Fruit fly (Drosophila melanogaster) whole organism, embryonic: ENCODE results near the gene CG32271.

Experiments used
- Atf6 ChIP-seq: fragments of 200-800 bp; sonication (Bioruptor generic); IDR thresholded peaks from 2 replicates; pipeline ENCODE4 v1.3.6; 2022; ENCODE audit warnings: missing biosample characterization, missing genetic modification characterization
- B-H2 ChIP-seq: fragments of 200-800 bp; sonication (Bioruptor generic); optimal IDR thresholded peaks from 2 replicates; lab custom pipeline; 2018; ENCODE audit warnings: missing biosample characterization, mild to moderate bottlenecking, missing genetic modification characterization
- CG10147 ChIP-seq: fragments of 200-800 bp; sonication (Bioruptor generic); optimal IDR thresholded peaks from 2 replicates; lab custom pipeline; 2019; ENCODE audit warnings: missing biosample characterization, mild to moderate bottlenecking, missing genetic modification characterization, moderate library complexity
- CG10209 ChIP-seq: fragments of 200-800 bp; sonication (Bioruptor generic); optimal IDR thresholded peaks from 3 replicates; lab custom pipeline; 2017; ENCODE audit warnings: missing biosample characterization, mild to moderate bottlenecking, missing genetic modification characterization, missing genetic modification reagents
- CG11723 ChIP-seq: fragments of 200-800 bp; sonication (Bioruptor generic); optimal IDR thresholded peaks from 2 replicates; lab custom pipeline; 2017; ENCODE audit warnings: missing biosample characterization, mild to moderate bottlenecking, missing genetic modification characterization
- CG15011 ChIP-seq: fragments of 200-800 bp; sonication (Bioruptor generic); optimal IDR thresholded peaks from 3 replicates; lab custom pipeline; 2018; ENCODE audit warnings: missing biosample characterization, mild to moderate bottlenecking, missing genetic modification characterization
- CG16779 ChIP-seq: fragments of 200-800 bp; sonication (Bioruptor generic); IDR thresholded peaks from 2 replicates; pipeline ENCODE4 v1.3.6; 2022; ENCODE audit warnings: missing biosample characterization, missing genetic modification characterization
- CG17829 ChIP-seq: fragments of 200-800 bp; optimal IDR thresholded peaks from 2 replicates; lab custom pipeline; 2019; ENCODE audit warnings: missing biosample characterization, mild to moderate bottlenecking, missing genetic modification characterization, moderate library complexity
- CG3995 ChIP-seq: fragments of 200-800 bp; sonication (Bioruptor generic); optimal IDR thresholded peaks from 3 replicates; lab custom pipeline; 2016; ENCODE audit warnings: missing biosample characterization, missing genetic modification characterization
- CG4360 ChIP-seq: fragments of 200-800 bp; sonication (Bioruptor generic); IDR thresholded peaks from 2 replicates; pipeline ENCODE4 v1.3.6; 2022; ENCODE audit warnings: missing biosample characterization, missing genetic modification characterization
- CG4424 ChIP-seq: fragments of 200-800 bp; sonication (Bioruptor generic); optimal IDR thresholded peaks from 3 replicates; lab custom pipeline; 2016; ENCODE audit warnings: missing biosample characterization, missing genetic modification characterization
- CG5953 ChIP-seq: fragments of 200-800 bp; sonication (Bioruptor generic); IDR thresholded peaks from 2 replicates; pipeline ENCODE4 v1.3.6; 2022; ENCODE audit warnings: missing biosample characterization, missing genetic modification characterization
- CG6791 ChIP-seq: fragments of 200-800 bp; sonication (Bioruptor generic); IDR thresholded peaks from 3 replicates; pipeline ENCODE4 v1.3.6; 2022; ENCODE audit warnings: missing biosample characterization, missing genetic modification characterization; ENCODE audit not compliant: partially characterized antibody
- CG7786 ChIP-seq: fragments of 200-800 bp; sonication (Bioruptor generic); optimal IDR thresholded peaks from 2 replicates; lab custom pipeline; 2016; ENCODE audit warnings: missing biosample characterization, missing genetic modification characterization
- CG7839 ChIP-seq: fragments of 200-800 bp; sonication (Bioruptor generic); optimal IDR thresholded peaks from 3 replicates; lab custom pipeline; 2018; ENCODE audit warnings: missing biosample characterization, mild to moderate bottlenecking, missing genetic modification characterization, moderate library complexity
- CG7963 ChIP-seq: fragments of 200-800 bp; sonication (Bioruptor generic); IDR thresholded peaks from 3 replicates; pipeline ENCODE4 v1.3.6; 2022; ENCODE audit warnings: missing biosample characterization, missing genetic modification characterization; ENCODE audit not compliant: partially characterized antibody
- CG8359 ChIP-seq: fragments of 200-800 bp; sonication (Bioruptor generic); optimal IDR thresholded peaks from 2 replicates; lab custom pipeline; 2017; ENCODE audit warnings: missing biosample characterization, mild to moderate bottlenecking, missing genetic modification characterization, borderline replicate concordance
- CG8924 ChIP-seq: fragments of 200-800 bp; optimal IDR thresholded peaks from 3 replicates; lab custom pipeline; 2019; ENCODE audit warnings: missing biosample characterization, mild to moderate bottlenecking, missing genetic modification characterization, moderate library complexity
- E2f1 ChIP-seq: fragments of 200-800 bp; sonication (Bioruptor generic); IDR thresholded peaks from 2 replicates; pipeline ENCODE4 v1.3.6; 2022; ENCODE audit warnings: missing biosample characterization, missing genetic modification characterization
- HLH54F ChIP-seq: fragments of 200-800 bp; sonication (Bioruptor generic); optimal IDR thresholded peaks from 3 replicates; lab custom pipeline; 2016; ENCODE audit warnings: missing biosample characterization, missing genetic modification characterization
- Hand ChIP-seq: fragments of 200-800 bp; sonication (Bioruptor generic); optimal IDR thresholded peaks from 2 replicates; lab custom pipeline; 2017; ENCODE audit warnings: mild to moderate bottlenecking, missing biosample characterization, missing genetic modification reagents, missing genetic modification characterization
- Mrtf ChIP-seq: fragments of 200-800 bp; sonication (Bioruptor generic); IDR thresholded peaks from 3 replicates; pipeline ENCODE4 v1.3.6; 2022; ENCODE audit warnings: missing biosample characterization, missing genetic modification characterization
- Nf-YB ChIP-seq: fragments of 200-800 bp; sonication (Bioruptor generic); optimal IDR thresholded peaks from 3 replicates; lab custom pipeline; 2019; ENCODE audit warnings: missing biosample characterization, mild to moderate bottlenecking, missing genetic modification characterization, moderate library complexity
- Sox102F ChIP-seq: fragments of 200-800 bp; sonication (Bioruptor generic); optimal IDR thresholded peaks from 2 replicates; lab custom pipeline; 2018; ENCODE audit warnings: missing biosample characterization, mild to moderate bottlenecking, missing genetic modification characterization, moderate library complexity
- Vsx1 ChIP-seq: fragments of 200-800 bp; sonication (Bioruptor generic); optimal IDR thresholded peaks from 2 replicates; lab custom pipeline; 2017; ENCODE audit warnings: missing biosample characterization, mild to moderate bottlenecking, missing genetic modification characterization, missing genetic modification reagents
- ase ChIP-seq: fragments of 200-800 bp; sonication (Bioruptor generic); IDR thresholded peaks from 3 replicates; pipeline ENCODE4 v1.3.6; 2022; ENCODE audit warnings: missing biosample characterization, missing genetic modification characterization
- bowl ChIP-seq: fragments of 200-800 bp; sonication (Bioruptor generic); IDR thresholded peaks from 2 replicates; pipeline ENCODE4 v1.3.6; 2022; ENCODE audit warnings: missing biosample characterization, missing genetic modification characterization
- bsh ChIP-seq, 2 experiments: fragments of 200-800 bp; sonication (Bioruptor generic); optimal IDR thresholded peaks; 2 replicates each; lab custom pipeline; 2017 to 2018; ENCODE audit warnings: mild to moderate bottlenecking in 2 of 2, missing biosample characterization in 2 of 2, missing genetic modification characterization in 2 of 2, moderate library complexity in 1 of 2
- cad ChIP-seq: fragments of >200 bp; optimal IDR thresholded peaks from 2 replicates; lab custom pipeline; 2017; ENCODE audit warnings: missing biosample characterization, missing genetic modification characterization
- dan ChIP-seq: fragments of 200-800 bp; sonication (Bioruptor generic); IDR thresholded peaks from 2 replicates; pipeline ENCODE4 v1.3.6; 2022; ENCODE audit warnings: missing biosample characterization, missing genetic modification characterization
- disco-r ChIP-seq: fragments of 200-800 bp; sonication (Bioruptor generic); optimal IDR thresholded peaks from 2 replicates; lab custom pipeline; 2016; ENCODE audit warnings: missing biosample characterization, missing genetic modification characterization
- dysf ChIP-seq: fragments of 200-800 bp; sonication (Bioruptor generic); IDR thresholded peaks from 3 replicates; pipeline ENCODE4 v1.3.6; 2022; ENCODE audit warnings: missing biosample characterization, missing genetic modification characterization
- fd3F ChIP-seq: fragments of 200-800 bp; sonication (Bioruptor generic); optimal IDR thresholded peaks from 2 replicates; lab custom pipeline; 2018; ENCODE audit warnings: missing biosample characterization, mild to moderate bottlenecking, missing genetic modification characterization, moderate library complexity
- grau ChIP-seq: fragments of 200-800 bp; optimal IDR thresholded peaks from 3 replicates; lab custom pipeline; 2019; ENCODE audit warnings: missing biosample characterization, mild to moderate bottlenecking, missing genetic modification characterization, moderate library complexity
- gsb ChIP-seq: fragments of 200-800 bp; sonication (Bioruptor generic); IDR thresholded peaks from 2 replicates; pipeline ENCODE4 v1.3.6; 2022; ENCODE audit warnings: missing biosample characterization, missing genetic modification characterization
- ham ChIP-seq: fragments of 200-800 bp; sonication (Bioruptor generic); IDR thresholded peaks from 2 replicates; pipeline ENCODE4 v1.3.6; 2022; ENCODE audit warnings: missing biosample characterization, missing genetic modification characterization
- hth ChIP-seq: fragments of >200 bp; optimal IDR thresholded peaks from 2 replicates; lab custom pipeline; 2017; ENCODE audit warnings: inconsistent platforms
- lab ChIP-seq: fragments of 200-800 bp; sonication (Bioruptor generic); optimal IDR thresholded peaks from 3 replicates; lab custom pipeline; 2017; ENCODE audit warnings: missing biosample characterization, missing genetic modification characterization, mild to moderate bottlenecking, moderate library complexity, missing genetic modification reagents
- lilli ChIP-seq: fragments of 200-800 bp; sonication (Bioruptor generic); optimal IDR thresholded peaks from 3 replicates; lab custom pipeline; 2016; ENCODE audit warnings: missing biosample characterization, missing genetic modification characterization
- lmd ChIP-seq: fragments of 200-800 bp; sonication (Bioruptor generic); IDR thresholded peaks from 2 replicates; pipeline ENCODE4 v1.3.6; 2022; ENCODE audit warnings: missing biosample characterization, missing genetic modification characterization
- onecut ChIP-seq: fragments of 200-800 bp; sonication (Bioruptor generic); IDR thresholded peaks from 2 replicates; pipeline ENCODE4 v1.3.6; 2022; ENCODE audit warnings: missing biosample characterization, missing genetic modification characterization
- pb ChIP-seq: fragments of 200-800 bp; sonication (Bioruptor generic); optimal IDR thresholded peaks from 3 replicates; lab custom pipeline; 2016; ENCODE audit warnings: missing biosample characterization, missing genetic modification characterization
- rib ChIP-seq: fragments of 200-800 bp; sonication (Bioruptor generic); IDR thresholded peaks from 2 replicates; pipeline ENCODE4 v1.3.6; 2022; ENCODE audit warnings: missing biosample characterization, missing genetic modification characterization
- salm ChIP-seq: fragments of 200-800 bp; sonication (Bioruptor generic); optimal IDR thresholded peaks from 2 replicates; lab custom pipeline; 2018; ENCODE audit warnings: missing biosample characterization, mild to moderate bottlenecking, missing genetic modification characterization
- sim ChIP-seq: fragments of 200-800 bp; sonication (Bioruptor generic); IDR thresholded peaks from 2 replicates; pipeline ENCODE4 v1.3.6; 2022; ENCODE audit warnings: missing biosample characterization, missing genetic modification characterization
- sima ChIP-seq: fragments of 200-800 bp; sonication (Bioruptor generic); optimal IDR thresholded peaks from 2 replicates; lab custom pipeline; 2016; ENCODE audit warnings: missing biosample characterization, missing genetic modification characterization
- sob ChIP-seq: fragments of 200-800 bp; sonication (Bioruptor generic); IDR thresholded peaks from 2 replicates; pipeline ENCODE4 v1.3.6; 2022; ENCODE audit warnings: missing biosample characterization, missing genetic modification characterization
- trh ChIP-seq: fragments of 200-800 bp; sonication (Bioruptor generic); optimal IDR thresholded peaks from 2 replicates; lab custom pipeline; 2016; ENCODE audit warnings: missing biosample characterization, missing genetic modification characterization
- zf30C ChIP-seq: fragments of 200-800 bp; sonication (Bioruptor generic); optimal IDR thresholded peaks from 3 replicates; lab custom pipeline; 2018; ENCODE audit warnings: missing biosample characterization, mild to moderate bottlenecking, missing genetic modification characterization

The CG32271 gene

DNA sequence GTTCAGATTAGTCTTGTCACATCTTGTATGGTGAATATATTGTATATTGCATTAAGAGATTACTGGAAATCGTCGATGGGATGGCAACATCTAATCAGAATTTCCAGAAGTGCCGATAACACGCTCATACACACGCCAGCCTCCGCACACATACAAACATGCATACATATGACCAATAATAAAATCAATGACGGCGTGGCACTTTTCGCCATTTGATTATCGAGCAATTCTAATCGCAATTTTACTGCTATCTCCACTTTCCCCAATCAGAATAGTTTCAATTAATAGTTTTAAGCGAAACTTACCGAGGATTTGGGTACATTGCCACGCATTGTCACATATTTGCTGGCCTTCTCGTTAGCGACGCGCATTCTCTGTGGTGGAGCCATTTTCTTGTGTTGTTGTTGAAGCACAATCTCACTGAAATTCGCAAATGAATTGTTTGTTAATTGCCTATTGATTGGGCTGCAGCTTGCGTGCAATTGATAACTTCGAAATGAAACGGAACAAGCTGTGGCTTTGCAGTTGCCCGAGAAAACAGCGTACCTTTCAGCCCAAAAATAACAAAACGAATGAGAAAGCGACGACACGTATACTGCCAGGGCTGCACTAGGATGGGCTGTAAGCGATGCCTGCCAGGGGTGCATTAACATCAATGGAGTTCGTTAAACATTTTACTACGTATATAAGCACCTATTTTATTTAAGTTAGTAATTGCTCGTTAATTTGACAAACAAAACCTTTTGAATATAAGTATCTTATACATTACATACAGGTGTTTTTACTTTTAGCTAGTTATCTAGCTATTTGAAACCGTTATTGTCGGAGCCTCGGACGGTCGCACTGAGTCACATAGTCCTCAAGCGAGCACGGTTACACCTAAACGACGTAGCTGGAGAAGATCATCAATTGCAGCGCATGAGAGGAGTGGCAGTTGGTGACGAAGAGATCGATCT is 4.2 kb downstream of the CG32271 start, which contains the start of the genes CG32276 and gry (continued):
- TF ChIP-seq disco-r (peak; percentile 80), grau (tag; lab: Kevin White, UChicago) (no peak), Nf-YB (peak; percentile 42), bowl (GFP tag; lab: Robert Waterston, UW) (no peak), CG7963 (GFP tag; lab: Robert Waterston, UW) (no peak), sob (GFP tag; lab: Robert Waterston, UW) (peak; percentile 82), E2f1 (GFP tag; lab: Robert Waterston, UW) (peak; percentile 53), CG17829 (tag; lab: Kevin White, UChicago) (peak; percentile 87), salm (tag; lab: Kevin White, UChicago) (peak; percentile 26), bsh (GFP tag; optimal IDR thresholded peaks at IDR 0.05; lab: Kevin White, UChicago) (peak in 1 of 2 experiments; percentile 66), hth (lab: Kevin White, UChicago) (no peak), gsb (GFP tag; lab: Robert Waterston, UW) (no peak), sim (no peak), CG5953 (GFP tag; lab: Robert Waterston, UW) (no peak), CG7839 (tag; lab: Kevin White, UChicago) (no peak), zf30C (GFP tag; lab: Kevin White, UChicago) (no peak), lmd (GFP tag; lab: Robert Waterston, UW) (peak; percentile 65; the same call in 1 of the 2 replicates), pb (GFP tag; lab: Kevin White, UChicago) (peak; percentile 36), CG8359 (GFP tag; lab: Kevin White, UChicago) (no peak), fd3F (GFP tag; lab: Kevin White, UChicago) (peak; percentile 53), Atf6 (GFP tag; lab: Robert Waterston, UW) (peak; percentile 39; the same call in 1 of the 2 replicates), CG10147 (no peak), CG4424 (GFP tag; lab: Kevin White, UChicago) (peak; percentile 85), CG10209 (GFP tag; lab: Kevin White, UChicago) (peak; percentile 64), CG4360 (peak; percentile 55; the same call in 1 of the 2 replicates), Hand (no peak), onecut (peak; percentile 30), rib (GFP tag; lab: Robert Waterston, UW) (no peak), HLH54F (GFP tag; lab: Kevin White, UChicago) (peak; percentile 85), trh (GFP tag; lab: Kevin White, UChicago) (peak; percentile 63), Vsx1 (GFP tag; lab: Kevin White, UChicago) (no peak), sima (no peak), CG11723 (GFP tag; lab: Kevin White, UChicago) (peak; percentile 60), ham (GFP tag; lab: Robert Waterston, UW) (no peak), dysf (peak; percentile 74), CG15011 (GFP tag; lab: Kevin White, UChicago) (no peak), CG6791 (GFP tag; lab: Robert Waterston, UW) (no peak), lilli (GFP tag; lab: Kevin White, UChicago) (peak; percentile 88), B-H2 (GFP tag; lab: Kevin White, UChicago) (peak; percentile 83), CG16779 (GFP tag; lab: Robert Waterston, UW) (no peak), ase (GFP tag; lab: Robert Waterston, UW) (peak; percentile 58; the same call in 1 of the 3 replicates), cad (GFP tag; lab: Kevin White, UChicago) (no peak), CG3995 (GFP tag; lab: Kevin White, UChicago) (peak; percentile 91), lab (peak; percentile 87), Sox102F (GFP tag; lab: Kevin White, UChicago) (no peak), dan (GFP tag; lab: Robert Waterston, UW) (no peak), Mrtf (GFP tag; lab: Robert Waterston, UW) (no peak), CG8924 (tag; lab: Kevin White, UChicago) (peak; percentile 82), CG7786 (peak; percentile 71)
